Fruit fly (Drosophila melanogaster): ENCODE data around the gene dpr6.

- TF ChIP-seq br (GFP tag; optimal IDR thresholded peaks at IDR 0.05): no peak
- TF ChIP-seq usp (GFP tag; optimal IDR thresholded peaks at IDR 0.05): no peak
- no peak for TF ChIP-seq Hr78 (GFP tag; optimal IDR thresholded peaks at IDR 0.05)
These were observed 114.0 kb downstream of the dpr6 start for dm6 chr3L:10088415-10088814.
